Worm (Caenorhabditis elegans) whole organism, L4 larva: ENCODE data around the gene ttr-46.

ENCODE experiments used
- ceh-28 ChIP-seq: fragments of 150-350 bp; optimal IDR thresholded peaks from 2 replicates; lab custom pipeline; 2014; ENCODE audit warnings: missing biosample characterization, missing genetic modification reagents, missing genetic modification characterization
- dve-1 ChIP-seq: sonication (generic microtip); optimal IDR thresholded peaks from 2 replicates; lab custom pipeline; 2017; ENCODE audit warnings: antibody characterized with exemption, mild to moderate bottlenecking, missing genetic modification characterization, missing compliant biosample characterization; ENCODE audit not compliant: insufficient read depth
- nhr-42 ChIP-seq: fragments of 200-800 bp; sonication (Bioruptor generic); IDR thresholded peaks from 2 replicates; pipeline ENCODE4 v1.3.6; 2022; ENCODE audit warnings: missing genetic modification characterization, missing compliant biosample characterization
- nhr-76 ChIP-seq: fragments of 150-350 bp; optimal IDR thresholded peaks from 2 replicates; lab custom pipeline; 2014; ENCODE audit warnings: missing biosample characterization, missing genetic modification characterization
- unc-130 ChIP-seq: sonication (generic microtip); optimal IDR thresholded peaks from 2 replicates; lab custom pipeline; 2016; ENCODE audit warnings: missing genetic modification reagents, missing genetic modification characterization, missing compliant biosample characterization
- ztf-11 ChIP-seq: fragments of 150-350 bp; optimal IDR thresholded peaks from 2 replicates; lab custom pipeline; 2014; ENCODE audit warnings: missing biosample characterization, missing genetic modification characterization

- no peak for TF ChIP-seq ztf-11 (tag; lab: Kevin White, UChicago)
- TF ChIP-seq nhr-76 (tag; lab: Kevin White, UChicago): no peak
- no peak for TF ChIP-seq dve-1 (tag; lab: Kevin White, UChicago)
- no peak for TF ChIP-seq nhr-42 (GFP tag; lab: Robert Waterston, UW)
- peak; percentile 11 for TF ChIP-seq unc-130 (GFP tag; lab: Kevin White, UChicago)
- no peak for TF ChIP-seq ceh-28 (tag; lab: Kevin White, UChicago)
These were observed 27.4 kb downstream of the ttr-46 start for ce11 chrV:9978425-9978824.
